Worm (Caenorhabditis elegans) whole organism, midembryonic: Measurements from ENCODE around the gene tat-6.

ENCODE experiments used
- flt-1 ChIP-seq: fragments of 200-800 bp; sonication (Bioruptor generic); IDR thresholded peaks from 2 replicates; pipeline ENCODE4 v1.3.6; 2022; ENCODE audit warnings: missing genetic modification characterization, missing compliant biosample characterization
- ref-1 ChIP-seq: fragments of 200-800 bp; sonication (Bioruptor generic); conservative IDR thresholded peaks from 2 replicates; pipeline ENCODE4 v1.3.6; 2022; ENCODE audit warnings: missing genetic modification reagents, missing genetic modification characterization, missing compliant biosample characterization

DNA sequence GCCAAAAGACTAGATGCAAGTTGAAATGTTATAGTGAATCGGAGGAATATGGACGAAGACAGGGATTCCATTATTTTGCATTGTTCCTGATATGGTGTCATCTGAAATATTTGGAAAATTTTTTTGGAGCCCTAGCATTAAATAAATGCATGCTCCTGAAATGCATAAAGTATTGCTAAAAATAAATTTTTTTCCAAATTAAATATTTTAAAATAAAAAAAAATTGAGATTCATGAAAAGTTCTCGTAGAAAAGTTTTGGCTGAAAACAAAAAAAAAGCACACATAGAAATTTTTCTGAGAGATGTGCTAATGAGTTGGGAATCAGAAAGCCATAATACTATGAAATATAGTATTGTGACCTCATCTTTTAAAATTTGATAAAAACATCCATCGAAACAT lies 26.2 kb downstream of the tat-6 start, which contains the start of gene srab-7:
- TF ChIP-seq flt-1 (GFP tag; lab: Robert Waterston, UW): no peak
- no peak for TF ChIP-seq ref-1 (GFP tag; lab: Robert Waterston, UW)
